Worm (Caenorhabditis elegans) whole organism, young adult: ENCODE data around the gene tax-6.

Experiments used
- B0035.1 ChIP-seq: sonication (generic microtip); optimal IDR thresholded peaks from 2 replicates; lab custom pipeline; 2016; ENCODE audit warnings: missing genetic modification characterization, mild to moderate bottlenecking, missing compliant biosample characterization, missing genotype, missing genetic modification reagents
- F10E7.11 ChIP-seq: sonication (generic microtip); optimal IDR thresholded peaks from 2 replicates; lab custom pipeline; 2017; ENCODE audit warnings: mild to moderate bottlenecking, missing genetic modification characterization, moderate library complexity, missing compliant biosample characterization
- F33H1.4 ChIP-seq: fragments of 200-800 bp; sonication (Bioruptor generic); IDR thresholded peaks from 2 replicates; pipeline ENCODE4 v1.3.6; 2022; ENCODE audit warnings: missing genetic modification reagents, missing genetic modification characterization, missing compliant biosample characterization
- F39B2.1 ChIP-seq: fragments of 200-800 bp; sonication (Bioruptor generic); IDR thresholded peaks from 2 replicates; pipeline ENCODE4 v1.3.6; 2022; ENCODE audit warnings: missing genetic modification reagents, missing genetic modification characterization, missing compliant biosample characterization
- F52B5.7 ChIP-seq: sonication (generic microtip); optimal IDR thresholded peaks from 2 replicates; lab custom pipeline; 2016; ENCODE audit warnings: mild to moderate bottlenecking, missing genetic modification characterization, missing compliant biosample characterization
- F57C9.4 ChIP-seq: sonication (generic microtip); optimal IDR thresholded peaks from 2 replicates; lab custom pipeline; 2017; ENCODE audit warnings: mild to moderate bottlenecking, missing genetic modification characterization, missing compliant biosample characterization
- K12H6.12 ChIP-seq: fragments of 200-800 bp; sonication (Bioruptor generic); optimal IDR thresholded peaks from 2 replicates; lab custom pipeline; 2018; ENCODE audit warnings: mild to moderate bottlenecking, missing genetic modification characterization, missing compliant biosample characterization
- T26A5.8 ChIP-seq: sonication (generic microtip); optimal IDR thresholded peaks from 2 replicates; lab custom pipeline; 2016; ENCODE audit warnings: missing genetic modification characterization, missing compliant biosample characterization
- Y53F4B.3 ChIP-seq: fragments of 200-800 bp; sonication (Bioruptor generic); IDR thresholded peaks from 2 replicates; pipeline ENCODE4 v1.3.6; 2022; ENCODE audit warnings: missing genetic modification reagents, missing genetic modification characterization, missing compliant biosample characterization
- Y56A3A.18 ChIP-seq: fragments of 200-800 bp; sonication (Bioruptor generic); IDR thresholded peaks from 2 replicates; pipeline ENCODE4 v1.3.6; 2022; ENCODE audit warnings: missing genetic modification reagents, missing genetic modification characterization, missing compliant biosample characterization
- Y79H2A.3 ChIP-seq: fragments of 200-800 bp; sonication (Bioruptor generic); conservative IDR thresholded peaks from 2 replicates; pipeline ENCODE4 v1.3.6; 2022; ENCODE audit warnings: missing genetic modification reagents, missing genetic modification characterization, missing compliant biosample characterization
- akir-1 ChIP-seq: fragments of 200-800 bp; sonication (Bioruptor generic); optimal IDR thresholded peaks from 2 replicates; lab custom pipeline; 2018; ENCODE audit warnings: mild to moderate bottlenecking, missing genetic modification characterization, moderate library complexity, missing compliant biosample characterization
- aptf-2 ChIP-seq: fragments of 200-800 bp; sonication (Bioruptor generic); conservative IDR thresholded peaks from 2 replicates; pipeline ENCODE4 v1.3.6; 2022; ENCODE audit warnings: missing genetic modification reagents, missing genetic modification characterization, missing compliant biosample characterization
- aptf-3 ChIP-seq: fragments of 200-800 bp; sonication (Bioruptor generic); IDR thresholded peaks from 2 replicates; pipeline ENCODE4 v1.3.6; 2022; ENCODE audit warnings: missing genetic modification characterization, missing compliant biosample characterization
- attf-6 ChIP-seq: fragments of 200-800 bp; sonication (Bioruptor generic); IDR thresholded peaks from 2 replicates; pipeline ENCODE4 v1.3.6; 2022; ENCODE audit warnings: missing genetic modification reagents, missing genetic modification characterization, missing compliant biosample characterization
- bed-2 ChIP-seq: fragments of 200-800 bp; sonication (Bioruptor generic); IDR thresholded peaks from 2 replicates; pipeline ENCODE4 v1.3.6; 2022; ENCODE audit warnings: missing genetic modification reagents, missing genetic modification characterization, missing compliant biosample characterization
- cebp-1 ChIP-seq, 2 experiments: fragments of 200-800 bp in 1 of 2; sonication (Bioruptor generic) in 1 of 2; sonication (generic microtip) in 1 of 2; IDR thresholded peaks in 1 of 2; optimal IDR thresholded peaks in 1 of 2; 2 replicates each; pipeline versions ENCODE4 v1.3.6 to Lab custom; 2017 to 2022; ENCODE audit warnings: missing compliant biosample characterization in 2 of 2, missing genetic modification characterization in 2 of 2, mild to moderate bottlenecking in 1 of 2, missing genetic modification reagents in 1 of 2, moderate library complexity in 1 of 2
- cebp-2 ChIP-seq: fragments of 200-800 bp; sonication (Bioruptor generic); IDR thresholded peaks from 2 replicates; pipeline ENCODE4 v1.3.6; 2022; ENCODE audit warnings: missing genetic modification characterization, missing compliant biosample characterization
- ceh-40 ChIP-seq: fragments of 200-800 bp; sonication (Bioruptor generic); IDR thresholded peaks from 2 replicates; pipeline ENCODE4 v1.3.6; 2022; ENCODE audit warnings: missing genetic modification characterization, missing compliant biosample characterization
- ceh-58 ChIP-seq: fragments of 200-800 bp; sonication (Bioruptor generic); IDR thresholded peaks from 2 replicates; pipeline ENCODE4 v1.3.6; 2022; ENCODE audit warnings: missing genetic modification characterization, missing compliant biosample characterization
- die-1 ChIP-seq: sonication (generic microtip); optimal IDR thresholded peaks from 2 replicates; lab custom pipeline; 2016; ENCODE audit warnings: missing genotype, mild to moderate bottlenecking, missing genetic modification characterization, missing compliant biosample characterization
- dpl-1 ChIP-seq: fragments of 150-350 bp; optimal IDR thresholded peaks from 2 replicates; lab custom pipeline; 2014; ENCODE audit warnings: missing biosample characterization, missing genetic modification reagents, missing genetic modification characterization
- egl-44 ChIP-seq: fragments of 200-800 bp; sonication (Bioruptor generic); IDR thresholded peaks from 2 replicates; pipeline ENCODE4 v1.3.6; 2022; ENCODE audit warnings: missing genetic modification reagents, missing genetic modification characterization, missing compliant biosample characterization
- egrh-3 ChIP-seq: fragments of 200-800 bp; sonication (Bioruptor generic); IDR thresholded peaks from 2 replicates; pipeline ENCODE4 v1.3.6; 2022; ENCODE audit warnings: missing genetic modification reagents, missing genetic modification characterization, missing compliant biosample characterization
- him-1 ChIP-seq: sonication (generic microtip); optimal IDR thresholded peaks from 2 replicates; lab custom pipeline; 2016; ENCODE audit warnings: missing genotype, missing genetic modification reagents, missing genetic modification characterization, missing compliant biosample characterization
- hlh-26 ChIP-seq: fragments of 200-800 bp; sonication (Bioruptor generic); conservative IDR thresholded peaks from 2 replicates; pipeline ENCODE4 v1.3.6; 2022; ENCODE audit warnings: missing genetic modification reagents, missing genetic modification characterization, missing compliant biosample characterization
- hmg-1.2 ChIP-seq: fragments of 200-800 bp; sonication (Bioruptor generic); IDR thresholded peaks from 2 replicates; pipeline ENCODE4 v1.3.6; 2022; ENCODE audit warnings: missing genetic modification reagents, missing genetic modification characterization, missing compliant biosample characterization
- hrde-1 ChIP-seq: sonication (generic microtip); optimal IDR thresholded peaks from 2 replicates; lab custom pipeline; 2016; ENCODE audit warnings: missing genetic modification characterization, mild to moderate bottlenecking, missing compliant biosample characterization, moderate library complexity, missing genotype, missing genetic modification reagents, borderline replicate concordance
- hsf-1 ChIP-seq: fragments of 200-800 bp; sonication (Bioruptor generic); IDR thresholded peaks from 2 replicates; pipeline ENCODE4 v1.3.6; 2022; ENCODE audit warnings: missing genetic modification reagents, missing genetic modification characterization, missing compliant biosample characterization
- lin-26 ChIP-seq: fragments of 200-800 bp; sonication (Bioruptor generic); IDR thresholded peaks from 2 replicates; pipeline ENCODE4 v1.3.6; 2022; ENCODE audit warnings: missing genetic modification reagents, missing genetic modification characterization, missing compliant biosample characterization
- lin-35 ChIP-seq, 3 experiments: fragments of 150-350 bp in 2 of 3; sonication (generic microtip) in 1 of 3; optimal IDR thresholded peaks; 2 replicates each; lab custom pipeline; 2014 to 2018; ENCODE audit warnings: missing biosample characterization in 3 of 3, missing genetic modification characterization in 3 of 3, missing genetic modification reagents in 3 of 3
- lin-54 ChIP-seq: fragments of 200-800 bp; sonication (Bioruptor generic); optimal IDR thresholded peaks from 2 replicates; lab custom pipeline; 2018; ENCODE audit warnings: mild to moderate bottlenecking, missing genetic modification characterization, missing compliant biosample characterization
- lsy-27 ChIP-seq: sonication (generic microtip); optimal IDR thresholded peaks from 2 replicates; lab custom pipeline; 2017; ENCODE audit warnings: missing genetic modification characterization, mild to moderate bottlenecking, missing compliant biosample characterization, antibody characterized with exemption, missing genotype, borderline replicate concordance; ENCODE audit not compliant: insufficient read depth
- madf-10 ChIP-seq: sonication (generic microtip); optimal IDR thresholded peaks from 2 replicates; lab custom pipeline; 2016; ENCODE audit warnings: mild to moderate bottlenecking, missing genetic modification characterization, missing compliant biosample characterization
- madf-6 ChIP-seq: fragments of 200-800 bp; sonication (Bioruptor generic); IDR thresholded peaks from 2 replicates; pipeline ENCODE4 v1.3.6; 2022; ENCODE audit warnings: missing genetic modification reagents, missing genetic modification characterization, missing compliant biosample characterization
- mcd-1 ChIP-seq: fragments of 200-800 bp; sonication (Bioruptor generic); IDR thresholded peaks from 2 replicates; pipeline ENCODE4 v1.3.6; 2022; ENCODE audit warnings: missing genetic modification reagents, missing genetic modification characterization, missing compliant biosample characterization
- nfya-2 ChIP-seq: fragments of 200-800 bp; sonication (Bioruptor generic); IDR thresholded peaks from 2 replicates; pipeline ENCODE4 v1.3.6; 2022; ENCODE audit warnings: missing genetic modification reagents, missing genetic modification characterization, missing compliant biosample characterization
- nfyb-1 ChIP-seq: fragments of 200-800 bp; sonication (Bioruptor generic); IDR thresholded peaks from 2 replicates; pipeline ENCODE4 v1.3.6; 2022; ENCODE audit warnings: missing genetic modification reagents, missing genetic modification characterization, missing compliant biosample characterization
- rcor-1 ChIP-seq: fragments of 200-800 bp; sonication (Bioruptor generic); IDR thresholded peaks from 2 replicates; pipeline ENCODE4 v1.3.6; 2022; ENCODE audit warnings: missing genetic modification reagents, missing genetic modification characterization, missing compliant biosample characterization
- rec-8 ChIP-seq, 2 experiments: sonication (generic microtip); optimal IDR thresholded peaks; 2 replicates each; lab custom pipeline; 2016; ENCODE audit warnings: mild to moderate bottlenecking in 2 of 2, missing genetic modification characterization in 2 of 2, missing genetic modification reagents in 2 of 2, missing genotype in 2 of 2, missing biosample characterization in 1 of 2, missing compliant biosample characterization in 1 of 2, moderate library complexity in 1 of 2
- rpc-1 ChIP-seq, 2 experiments: fragments of 150-350 bp in 1 of 2; sonication (generic microtip) in 1 of 2; optimal IDR thresholded peaks; 2 replicates each; lab custom pipeline; 2014 to 2018; ENCODE audit warnings: missing biosample characterization in 1 of 2, missing genetic modification characterization in 1 of 2, missing genetic modification reagents in 1 of 2, missing genotype in 1 of 2
- snpc-1.1 ChIP-seq: sonication (generic microtip); optimal IDR thresholded peaks from 2 replicates; lab custom pipeline; 2017; ENCODE audit warnings: missing genetic modification characterization, mild to moderate bottlenecking, missing compliant biosample characterization, antibody characterized with exemption, moderate library complexity, missing genotype, missing genetic modification reagents; ENCODE audit not compliant: insufficient read depth
- sptf-2 ChIP-seq: fragments of 200-800 bp; sonication (Bioruptor generic); optimal IDR thresholded peaks from 2 replicates; lab custom pipeline; 2018; ENCODE audit warnings: mild to moderate bottlenecking, missing genetic modification characterization, missing compliant biosample characterization
- tbp1 ChIP-seq: fragments of 200-800 bp; sonication (Bioruptor generic); optimal IDR thresholded peaks from 2 replicates; lab custom pipeline; 2018; ENCODE audit warnings: mild to moderate bottlenecking, missing genetic modification characterization, missing compliant biosample characterization
- xnd-1 ChIP-seq: sonication (generic microtip); optimal IDR thresholded peaks from 2 replicates; lab custom pipeline; 2016; ENCODE audit warnings: missing genotype, missing genetic modification reagents, missing genetic modification characterization, missing compliant biosample characterization
- ztf-25 ChIP-seq: fragments of 200-800 bp; sonication (Bioruptor generic); IDR thresholded peaks from 2 replicates; pipeline ENCODE4 v1.3.6; 2022; ENCODE audit warnings: missing genetic modification reagents, missing genetic modification characterization, missing compliant biosample characterization
- ztf-28 ChIP-seq: fragments of 200-800 bp; sonication (Bioruptor generic); IDR thresholded peaks from 2 replicates; pipeline ENCODE4 v1.3.6; 2022; ENCODE audit warnings: missing genetic modification reagents, missing genetic modification characterization, missing compliant biosample characterization

Gene tax-6

ce11 chrIV:10483607-10484117, 17.7 kb downstream of the tax-6 start, which contains the start of the genes F01D4.5 and ced-5 (continued):
- TF ChIP-seq hlh-26 (no peak), snpc-1.1 (tag; lab: Kevin White, UChicago) (no peak), T26A5.8 (tag; lab: Kevin White, UChicago) (no peak), cebp-2 (GFP tag; lab: Robert Waterston, UW) (peak; percentile 65; the same call in 1 of the 2 replicates), aptf-3 (no peak), mcd-1 (GFP tag; lab: Robert Waterston, UW) (peak; percentile 68), dpl-1 (GFP tag; lab: Kevin White, UChicago) (no peak), him-1 (peak; percentile 55), Y56A3A.18 (no peak), hmg-1.2 (GFP tag; lab: Robert Waterston, UW) (0 out of 2 replicates have a peak, but pooled peaks have one; percentile 21), lin-26 (GFP tag; lab: Robert Waterston, UW) (no peak), F10E7.11 (tag; lab: Kevin White, UChicago) (no peak), lin-35 (GFP tag; optimal IDR thresholded peaks at IDR 0.05; lab: Kevin White, UChicago) (peak in 1 of 3 experiments; percentile 54), tbp1 (GFP tag; lab: Kevin White, UChicago) (peak; percentile 42), hsf-1 (GFP tag; lab: Robert Waterston, UW) (no peak), B0035.1 (tag; lab: Kevin White, UChicago) (peak; percentile 69), die-1 (no peak), rpc-1 (optimal IDR thresholded peaks at IDR 0.05; lab: Kevin White, UChicago) (no peak), rpc-1 (tag; optimal IDR thresholded peaks at IDR 0.05; lab: Kevin White, UChicago) (no peak), xnd-1 (tag; lab: Kevin White, UChicago) (no peak), cebp-1 (GFP tag; IDR thresholded peaks at IDR 0.05; lab: Robert Waterston, UW) (no peak), cebp-1 (tag; optimal IDR thresholded peaks at IDR 0.05; lab: Kevin White, UChicago) (peak; percentile 61), bed-2 (GFP tag; lab: Robert Waterston, UW) (peak; percentile 92), egl-44 (no peak), F57C9.4 (peak; percentile 73), K12H6.12 (tag; lab: Kevin White, UChicago) (peak; percentile 74), F33H1.4 (GFP tag; lab: Robert Waterston, UW) (peak; percentile 48; the same call in 1 of the 2 replicates), egrh-3 (GFP tag; lab: Robert Waterston, UW) (no peak), attf-6 (GFP tag; lab: Robert Waterston, UW) (no peak), Y79H2A.3 (GFP tag; lab: Robert Waterston, UW) (no peak), madf-6 (GFP tag; lab: Robert Waterston, UW) (peak; percentile 81), aptf-2 (GFP tag; lab: Robert Waterston, UW) (peak; percentile 83), madf-10 (tag; lab: Kevin White, UChicago) (peak; percentile 62), F52B5.7 (peak; percentile 1), F39B2.1 (GFP tag; lab: Robert Waterston, UW) (no peak), rec-8 (tag; optimal IDR thresholded peaks at IDR 0.05; lab: Kevin White, UChicago) (peak; percentile 60 to 89), sptf-2 (GFP tag; lab: Kevin White, UChicago) (no peak), hrde-1 (tag; lab: Kevin White, UChicago) (peak; percentile 71), ceh-40 (no peak), ztf-25 (no peak), nfya-2 (GFP tag; lab: Robert Waterston, UW) (peak; percentile 86; the same call in 1 of the 2 replicates), akir-1 (GFP tag; lab: Kevin White, UChicago) (peak; percentile 84), nfyb-1 (GFP tag; lab: Robert Waterston, UW) (peak; percentile 62), ztf-28 (GFP tag; lab: Robert Waterston, UW) (0 out of 2 replicates have a peak, but pooled peaks have one; percentile 64), lin-54 (GFP tag; lab: Kevin White, UChicago) (peak; percentile 66), Y53F4B.3 (GFP tag; lab: Robert Waterston, UW) (no peak), lsy-27 (no peak), ceh-58 (GFP tag; lab: Robert Waterston, UW) (no peak), rcor-1 (GFP tag; lab: Robert Waterston, UW) (peak; percentile 84)
